Worm (Caenorhabditis elegans) whole organism, young adult: ENCODE data around the gene frpr-10.
A peak's percentile ranks its signal among the peaks of the same experiment; 100 is the strongest.

ENCODE experiments used
- B0035.1 ChIP-seq: sonication (generic microtip); optimal IDR thresholded peaks from 2 replicates; lab custom pipeline; 2016; ENCODE audit warnings: missing genetic modification characterization, mild to moderate bottlenecking, missing compliant biosample characterization, missing genotype, missing genetic modification reagents
- C17E4.6 ChIP-seq: fragments of 200-800 bp; sonication (Bioruptor generic); IDR thresholded peaks from 2 replicates; pipeline ENCODE4 v1.3.6; 2022; ENCODE audit warnings: missing genetic modification reagents, missing genetic modification characterization, missing compliant biosample characterization
- F37B4.10 ChIP-seq: fragments of 200-800 bp; sonication (Bioruptor generic); IDR thresholded peaks from 2 replicates; pipeline ENCODE4 v1.3.6; 2022; ENCODE audit warnings: missing genetic modification characterization, missing compliant biosample characterization
- F52B5.7 ChIP-seq: sonication (generic microtip); optimal IDR thresholded peaks from 2 replicates; lab custom pipeline; 2016; ENCODE audit warnings: mild to moderate bottlenecking, missing genetic modification characterization, missing compliant biosample characterization
- K11D2.4 ChIP-seq: fragments of 200-800 bp; sonication (Bioruptor generic); IDR thresholded peaks from 2 replicates; pipeline ENCODE4 v1.3.6; 2022; ENCODE audit warnings: missing genetic modification reagents, missing genetic modification characterization, missing compliant biosample characterization
- K12H6.12 ChIP-seq: fragments of 200-800 bp; sonication (Bioruptor generic); optimal IDR thresholded peaks from 2 replicates; lab custom pipeline; 2018; ENCODE audit warnings: mild to moderate bottlenecking, missing genetic modification characterization, missing compliant biosample characterization
- T07F8.4 ChIP-seq: sonication (generic microtip); optimal IDR thresholded peaks from 2 replicates; lab custom pipeline; 2016; ENCODE audit warnings: mild to moderate bottlenecking, missing genetic modification characterization, moderate library complexity, missing compliant biosample characterization
- T26A5.8 ChIP-seq: sonication (generic microtip); optimal IDR thresholded peaks from 2 replicates; lab custom pipeline; 2016; ENCODE audit warnings: missing genetic modification characterization, missing compliant biosample characterization
- Y53F4B.3 ChIP-seq: fragments of 200-800 bp; sonication (Bioruptor generic); IDR thresholded peaks from 2 replicates; pipeline ENCODE4 v1.3.6; 2022; ENCODE audit warnings: missing genetic modification reagents, missing genetic modification characterization, missing compliant biosample characterization
- Y56A3A.18 ChIP-seq: fragments of 200-800 bp; sonication (Bioruptor generic); IDR thresholded peaks from 2 replicates; pipeline ENCODE4 v1.3.6; 2022; ENCODE audit warnings: missing genetic modification reagents, missing genetic modification characterization, missing compliant biosample characterization
- Y67H2A.10 ChIP-seq: fragments of 200-800 bp; sonication (Bioruptor generic); conservative IDR thresholded peaks from 2 replicates; pipeline ENCODE4 v1.3.6; 2022; ENCODE audit warnings: missing genetic modification reagents, missing genetic modification characterization, missing compliant biosample characterization
- ZK185.1 ChIP-seq: sonication (generic microtip); optimal IDR thresholded peaks from 2 replicates; lab custom pipeline; 2016; ENCODE audit warnings: mild to moderate bottlenecking, missing genetic modification characterization, missing compliant biosample characterization; ENCODE audit not compliant: poor library complexity, severe bottlenecking
- bed-1 ChIP-seq: fragments of 200-800 bp; sonication (Bioruptor generic); IDR thresholded peaks from 2 replicates; pipeline ENCODE4 v1.3.6; 2022; ENCODE audit warnings: missing genetic modification reagents, missing genetic modification characterization, missing compliant biosample characterization
- ceh-91 ChIP-seq: fragments of 200-800 bp; sonication (Bioruptor generic); IDR thresholded peaks from 2 replicates; pipeline ENCODE4 v1.3.6; 2022; ENCODE audit warnings: missing genetic modification reagents, missing genetic modification characterization, missing compliant biosample characterization
- chd-7 ChIP-seq: sonication (generic microtip); optimal IDR thresholded peaks from 2 replicates; lab custom pipeline; 2016; ENCODE audit warnings: mild to moderate bottlenecking, missing genetic modification characterization, moderate library complexity, missing compliant biosample characterization
- die-1 ChIP-seq: sonication (generic microtip); optimal IDR thresholded peaks from 2 replicates; lab custom pipeline; 2016; ENCODE audit warnings: missing genotype, mild to moderate bottlenecking, missing genetic modification characterization, missing compliant biosample characterization
- dpff-1 ChIP-seq: sonication (generic microtip); optimal IDR thresholded peaks from 2 replicates; lab custom pipeline; 2017; ENCODE audit warnings: mild to moderate bottlenecking, missing genetic modification characterization, missing compliant biosample characterization
- dpl-1 ChIP-seq: fragments of 150-350 bp; optimal IDR thresholded peaks from 2 replicates; lab custom pipeline; 2014; ENCODE audit warnings: missing biosample characterization, missing genetic modification reagents, missing genetic modification characterization
- egl-18 ChIP-seq: fragments of 200-800 bp; sonication (Bioruptor generic); IDR thresholded peaks from 2 replicates; pipeline ENCODE4 v1.3.6; 2022; ENCODE audit warnings: missing genetic modification reagents, missing genetic modification characterization, missing compliant biosample characterization
- ekl-4 ChIP-seq: fragments of 200-800 bp; sonication (Bioruptor generic); IDR thresholded peaks from 2 replicates; pipeline ENCODE4 v1.3.6; 2022; ENCODE audit warnings: missing genetic modification reagents, missing genetic modification characterization, missing compliant biosample characterization
- hlh-12 ChIP-seq: sonication (generic microtip); optimal IDR thresholded peaks from 2 replicates; lab custom pipeline; 2016; ENCODE audit warnings: missing genetic modification characterization, missing compliant biosample characterization
- hsf-1 ChIP-seq: fragments of 200-800 bp; sonication (Bioruptor generic); IDR thresholded peaks from 2 replicates; pipeline ENCODE4 v1.3.6; 2022; ENCODE audit warnings: missing genetic modification reagents, missing genetic modification characterization, missing compliant biosample characterization
- lin-54 ChIP-seq: fragments of 200-800 bp; sonication (Bioruptor generic); optimal IDR thresholded peaks from 2 replicates; lab custom pipeline; 2018; ENCODE audit warnings: mild to moderate bottlenecking, missing genetic modification characterization, missing compliant biosample characterization
- lir-1 ChIP-seq: fragments of 200-800 bp; sonication (Bioruptor generic); conservative IDR thresholded peaks from 2 replicates; pipeline ENCODE4 v1.3.6; 2022; ENCODE audit warnings: missing genetic modification reagents, missing genetic modification characterization, missing compliant biosample characterization
- lsy-27 ChIP-seq: sonication (generic microtip); optimal IDR thresholded peaks from 2 replicates; lab custom pipeline; 2017; ENCODE audit warnings: missing genetic modification characterization, mild to moderate bottlenecking, missing compliant biosample characterization, antibody characterized with exemption, missing genotype, borderline replicate concordance; ENCODE audit not compliant: insufficient read depth
- madf-3 ChIP-seq: fragments of 200-800 bp; sonication (Bioruptor generic); IDR thresholded peaks from 2 replicates; pipeline ENCODE4 v1.3.6; 2022; ENCODE audit warnings: missing genetic modification reagents, missing genetic modification characterization, missing compliant biosample characterization
- mcd-1 ChIP-seq: fragments of 200-800 bp; sonication (Bioruptor generic); IDR thresholded peaks from 2 replicates; pipeline ENCODE4 v1.3.6; 2022; ENCODE audit warnings: missing genetic modification reagents, missing genetic modification characterization, missing compliant biosample characterization
- mes-4 ChIP-seq: sonication (generic microtip); optimal IDR thresholded peaks from 2 replicates; lab custom pipeline; 2016; ENCODE audit warnings: missing genotype, missing genetic modification characterization, missing compliant biosample characterization
- nfyb-1 ChIP-seq: fragments of 200-800 bp; sonication (Bioruptor generic); IDR thresholded peaks from 2 replicates; pipeline ENCODE4 v1.3.6; 2022; ENCODE audit warnings: missing genetic modification reagents, missing genetic modification characterization, missing compliant biosample characterization
- nhr-80 ChIP-seq: sonication (generic microtip); optimal IDR thresholded peaks from 2 replicates; lab custom pipeline; 2016; ENCODE audit warnings: missing genetic modification characterization, missing compliant biosample characterization
- rec-8 ChIP-seq, 2 experiments: sonication (generic microtip); optimal IDR thresholded peaks; 2 replicates each; lab custom pipeline; 2016; ENCODE audit warnings: mild to moderate bottlenecking in 2 of 2, missing genetic modification characterization in 2 of 2, missing genetic modification reagents in 2 of 2, missing genotype in 2 of 2, missing biosample characterization in 1 of 2, missing compliant biosample characterization in 1 of 2, moderate library complexity in 1 of 2
- sdz-38 ChIP-seq: sonication (generic microtip); optimal IDR thresholded peaks from 2 replicates; lab custom pipeline; 2016; ENCODE audit warnings: missing genotype, missing genetic modification characterization, missing compliant biosample characterization
- snpc-1.1 ChIP-seq: sonication (generic microtip); optimal IDR thresholded peaks from 2 replicates; lab custom pipeline; 2017; ENCODE audit warnings: missing genetic modification characterization, mild to moderate bottlenecking, missing compliant biosample characterization, antibody characterized with exemption, moderate library complexity, missing genotype, missing genetic modification reagents; ENCODE audit not compliant: insufficient read depth
- snpc-1.3 ChIP-seq: sonication (generic microtip); optimal IDR thresholded peaks from 2 replicates; lab custom pipeline; 2017; ENCODE audit warnings: missing genetic modification characterization, mild to moderate bottlenecking, missing compliant biosample characterization, antibody characterized with exemption, moderate library complexity, missing genotype, missing genetic modification reagents; ENCODE audit not compliant: insufficient read depth
- somi-1 ChIP-seq: fragments of 200-800 bp; sonication (Bioruptor generic); optimal IDR thresholded peaks from 2 replicates; lab custom pipeline; 2018; ENCODE audit warnings: mild to moderate bottlenecking, missing genetic modification characterization, missing compliant biosample characterization
- tbp1 ChIP-seq: fragments of 200-800 bp; sonication (Bioruptor generic); optimal IDR thresholded peaks from 2 replicates; lab custom pipeline; 2018; ENCODE audit warnings: mild to moderate bottlenecking, missing genetic modification characterization, missing compliant biosample characterization
- ztf-25 ChIP-seq: fragments of 200-800 bp; sonication (Bioruptor generic); IDR thresholded peaks from 2 replicates; pipeline ENCODE4 v1.3.6; 2022; ENCODE audit warnings: missing genetic modification reagents, missing genetic modification characterization, missing compliant biosample characterization
- ztf-28 ChIP-seq: fragments of 200-800 bp; sonication (Bioruptor generic); IDR thresholded peaks from 2 replicates; pipeline ENCODE4 v1.3.6; 2022; ENCODE audit warnings: missing genetic modification reagents, missing genetic modification characterization, missing compliant biosample characterization

Gene frpr-10

ce11 chrIV:8000763-8001162 is 43.2 kb downstream of the frpr-10 start:
- TF ChIP-seq ceh-91, result no peak

DNA sequence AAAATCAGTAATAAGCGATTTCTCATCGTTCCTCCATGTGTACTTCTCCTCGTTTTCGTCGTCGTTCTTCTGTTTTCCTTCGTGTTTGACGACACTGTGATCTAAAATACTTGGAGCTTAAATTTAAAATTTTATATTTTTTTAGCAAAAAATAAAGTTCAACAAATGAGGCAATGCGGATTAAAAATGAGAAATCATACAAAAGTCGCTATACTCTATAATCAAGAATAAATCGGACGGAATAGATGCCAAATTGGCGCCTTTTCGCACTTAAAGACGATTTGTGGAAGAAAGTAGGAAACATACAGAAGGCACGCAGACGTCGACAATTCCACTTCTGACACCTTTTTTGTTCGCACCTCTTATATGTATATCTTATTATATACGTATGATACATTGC is 46.4 kb downstream of the frpr-10 start, which contains the start of gene rig-4:
Gene rig-4 (minus strand): TSS at position 101 of the 400 bp plus-strand sequence.
- TF ChIP-seq mes-4 (no peak), Y67H2A.10 (GFP tag; lab: Robert Waterston, UW) (no peak), bed-1 (no peak), ZK185.1 (no peak), T07F8.4 (tag; lab: Kevin White, UChicago) (no peak), nhr-80 (tag; lab: Kevin White, UChicago) (no peak), dpl-1 (no peak), lir-1 (no peak), lin-54 (GFP tag; lab: Kevin White, UChicago) (no peak), K12H6.12 (tag; lab: Kevin White, UChicago) (no peak), ekl-4 (GFP tag; lab: Robert Waterston, UW) (no peak), nfyb-1 (GFP tag; lab: Robert Waterston, UW) (no peak)

ce11 chrIV:8005376-8005775 is 47.8 kb downstream of the frpr-10 start:
- TF ChIP-seq snpc-1.3 (tag; lab: Kevin White, UChicago) (no peak), Y56A3A.18 (GFP tag; lab: Robert Waterston, UW) (no peak), nhr-80 (tag; lab: Kevin White, UChicago) (peak; percentile 64)
- TF ChIP-seq, all 124 proteins: peak for 1

- TF ChIP-seq ztf-25 (GFP tag; lab: Robert Waterston, UW), result no peak
- TF ChIP-seq hlh-12 (tag; lab: Kevin White, UChicago), result no peak
- no peak for TF ChIP-seq snpc-1.1 (tag; lab: Kevin White, UChicago)
- TF ChIP-seq K11D2.4 (GFP tag; lab: Robert Waterston, UW), result no peak
- no peak for TF ChIP-seq snpc-1.3 (tag; lab: Kevin White, UChicago)
- TF ChIP-seq hsf-1 (GFP tag; lab: Robert Waterston, UW), result no peak
- TF ChIP-seq ztf-28 (GFP tag; lab: Robert Waterston, UW), result no peak
- TF ChIP-seq T26A5.8, result no peak
- no peak for TF ChIP-seq mes-4
- no peak for TF ChIP-seq chd-7
- TF ChIP-seq C17E4.6 (GFP tag; lab: Robert Waterston, UW), result no peak
- TF ChIP-seq somi-1 (GFP tag; lab: Kevin White, UChicago), result no peak
- TF ChIP-seq mcd-1 (GFP tag; lab: Robert Waterston, UW), result no peak
- TF ChIP-seq die-1 (tag; lab: Kevin White, UChicago), result no peak
- TF ChIP-seq rec-8 (tag; optimal IDR thresholded peaks at IDR 0.05; lab: Kevin White, UChicago), result no peak
- TF ChIP-seq, all 124 proteins: peak for 0
Measured at ce11 chrIV:8006161-8006560, 48.6 kb downstream of the frpr-10 start.

ce11 chrIV:8007549-8007948 is 49.9 kb downstream of the frpr-10 start:
- no peak for TF ChIP-seq dpff-1 (tag; lab: Kevin White, UChicago)
- TF ChIP-seq F52B5.7 (tag; lab: Kevin White, UChicago), result no peak
- TF ChIP-seq F37B4.10 (GFP tag; lab: Robert Waterston, UW), result no peak
- no peak for TF ChIP-seq egl-18 (GFP tag; lab: Robert Waterston, UW)
- no peak for TF ChIP-seq tbp1 (GFP tag; lab: Kevin White, UChicago)
- TF ChIP-seq chd-7, result no peak
- no peak for TF ChIP-seq Y67H2A.10 (GFP tag; lab: Robert Waterston, UW)
- no peak for TF ChIP-seq B0035.1 (tag; lab: Kevin White, UChicago)
- TF ChIP-seq madf-3, result no peak
- TF ChIP-seq sdz-38 (tag; lab: Kevin White, UChicago), result no peak
- TF ChIP-seq lsy-27, result no peak
- TF ChIP-seq somi-1 (GFP tag; lab: Kevin White, UChicago), result no peak
- TF ChIP-seq Y53F4B.3 (GFP tag; lab: Robert Waterston, UW), result no peak
